Worm (Caenorhabditis elegans) whole organism, mixed stage, embryonic: ENCODE measurements around the gene srx-105.

Experiments used
- bed-3 ChIP-seq: fragments of 200-800 bp; sonication (Bioruptor generic); optimal IDR thresholded peaks from 3 replicates; lab custom pipeline; 2018; ENCODE audit warnings: mild to moderate bottlenecking, missing genetic modification characterization, moderate library complexity, missing compliant biosample characterization
- ceh-39 ChIP-seq: fragments of 150-350 bp; optimal IDR thresholded peaks from 2 replicates; lab custom pipeline; 2014; ENCODE audit warnings: missing biosample characterization, missing genetic modification characterization
- ceh-43 ChIP-seq: fragments of 200-800 bp; sonication (Bioruptor generic); optimal IDR thresholded peaks from 2 replicates; lab custom pipeline; 2018; ENCODE audit warnings: mild to moderate bottlenecking, missing genetic modification characterization, moderate library complexity, missing compliant biosample characterization
- ceh-83 ChIP-seq: fragments of 200-800 bp; sonication (Bioruptor generic); optimal IDR thresholded peaks from 2 replicates; lab custom pipeline; 2018; ENCODE audit warnings: mild to moderate bottlenecking, missing genetic modification characterization, missing compliant biosample characterization
- ces-1 ChIP-seq: fragments of 150-350 bp; optimal IDR thresholded peaks from 2 replicates; lab custom pipeline; 2014; ENCODE audit warnings: missing biosample characterization, missing genetic modification reagents, missing genetic modification characterization
- cnd-1 ChIP-seq: fragments of 200-800 bp; sonication (Bioruptor generic); optimal IDR thresholded peaks from 2 replicates; lab custom pipeline; 2018; ENCODE audit warnings: mild to moderate bottlenecking, missing genetic modification characterization, missing compliant biosample characterization
- elt-1 ChIP-seq: sonication (generic microtip); optimal IDR thresholded peaks from 2 replicates; lab custom pipeline; 2017; ENCODE audit warnings: missing genetic modification characterization, mild to moderate bottlenecking, missing compliant biosample characterization, antibody characterized with exemption, moderate library complexity, borderline replicate concordance; ENCODE audit not compliant: insufficient read depth
- elt-3 ChIP-seq: fragments of 150-350 bp; optimal IDR thresholded peaks from 2 replicates; lab custom pipeline; 2014; ENCODE audit warnings: missing biosample characterization, missing genetic modification characterization
- flh-1 ChIP-seq: fragments of 200-800 bp; sonication (Bioruptor generic); optimal IDR thresholded peaks from 2 replicates; lab custom pipeline; 2018; ENCODE audit warnings: mild to moderate bottlenecking, missing genetic modification characterization, moderate library complexity, missing compliant biosample characterization
- hlh-1 ChIP-seq: fragments of 150-350 bp; optimal IDR thresholded peaks from 2 replicates; lab custom pipeline; 2014; ENCODE audit warnings: missing biosample characterization, missing genetic modification reagents, missing genetic modification characterization
- lin-13 ChIP-seq: fragments of 150-350 bp; optimal IDR thresholded peaks from 2 replicates; lab custom pipeline; 2014; ENCODE audit warnings: missing biosample characterization, missing genetic modification characterization
- lin-32 ChIP-seq: fragments of 200-800 bp; sonication (Bioruptor generic); optimal IDR thresholded peaks from 2 replicates; lab custom pipeline; 2018; ENCODE audit warnings: mild to moderate bottlenecking, missing genetic modification characterization, missing compliant biosample characterization
- mab-5 ChIP-seq: fragments of 150-350 bp; optimal IDR thresholded peaks from 2 replicates; lab custom pipeline; 2014; ENCODE audit warnings: missing biosample characterization, missing genetic modification characterization
- mep-1 ChIP-seq: fragments of 150-350 bp; optimal IDR thresholded peaks from 2 replicates; lab custom pipeline; 2017; ENCODE audit warnings: missing biosample characterization, missing genetic modification reagents, missing genetic modification characterization, inconsistent platforms
- mls-2 ChIP-seq: sonication (generic microtip); optimal IDR thresholded peaks from 2 replicates; lab custom pipeline; 2016; ENCODE audit warnings: mild to moderate bottlenecking, missing genetic modification characterization, moderate library complexity, missing compliant biosample characterization
- nhr-12 ChIP-seq: fragments of 150-350 bp; optimal IDR thresholded peaks from 2 replicates; lab custom pipeline; 2014; ENCODE audit warnings: missing biosample characterization, missing genetic modification characterization
- nhr-2 ChIP-seq: fragments of 150-350 bp; optimal IDR thresholded peaks from 2 replicates; lab custom pipeline; 2014; ENCODE audit warnings: missing biosample characterization, missing genetic modification characterization
- nhr-237 ChIP-seq: fragments of 150-350 bp; optimal IDR thresholded peaks from 2 replicates; lab custom pipeline; 2014; ENCODE audit warnings: missing biosample characterization, missing genetic modification characterization
- nhr-28 ChIP-seq: fragments of 150-350 bp; optimal IDR thresholded peaks from 2 replicates; lab custom pipeline; 2014; ENCODE audit warnings: missing biosample characterization, missing genetic modification characterization
- nhr-76 ChIP-seq: sonication (generic microtip); optimal IDR thresholded peaks from 2 replicates; lab custom pipeline; 2017; ENCODE audit warnings: missing biosample characterization, missing genetic modification characterization
- pha-4 ChIP-seq: fragments of 150-350 bp; optimal IDR thresholded peaks from 2 replicates; lab custom pipeline; 2018; ENCODE audit warnings: missing biosample characterization, missing genetic modification reagents, missing genetic modification characterization
- sem-2 ChIP-seq: fragments of 200-800 bp; sonication (Bioruptor generic); optimal IDR thresholded peaks from 2 replicates; lab custom pipeline; 2018; ENCODE audit warnings: mild to moderate bottlenecking, missing genetic modification characterization, missing compliant biosample characterization
- snpc-4 ChIP-seq: fragments of 150-350 bp; optimal IDR thresholded peaks from 2 replicates; lab custom pipeline; 2014; ENCODE audit warnings: missing biosample characterization, missing genetic modification characterization
- sptf-1 ChIP-seq: sonication (generic microtip); optimal IDR thresholded peaks from 2 replicates; lab custom pipeline; 2017; ENCODE audit warnings: mild to moderate bottlenecking, missing genetic modification characterization, moderate library complexity, missing compliant biosample characterization
- tbx-8 ChIP-seq: fragments of 200-800 bp; sonication (Bioruptor generic); optimal IDR thresholded peaks from 2 replicates; lab custom pipeline; 2018; ENCODE audit warnings: mild to moderate bottlenecking, missing genetic modification characterization, moderate library complexity, missing compliant biosample characterization
- unc-120 ChIP-seq: sonication (generic microtip); optimal IDR thresholded peaks from 2 replicates; lab custom pipeline; 2017; ENCODE audit warnings: missing genetic modification characterization, missing compliant biosample characterization; ENCODE audit not compliant: poor library complexity, severe bottlenecking
- unc-39 ChIP-seq: fragments of 150-350 bp; optimal IDR thresholded peaks from 2 replicates; lab custom pipeline; 2014; ENCODE audit warnings: missing biosample characterization, missing genetic modification characterization
- unc-62 ChIP-seq: fragments of 150-350 bp; optimal IDR thresholded peaks from 2 replicates; lab custom pipeline; 2014; ENCODE audit warnings: missing biosample characterization, missing genetic modification reagents, missing genetic modification characterization
- ztf-11 ChIP-seq: fragments of 150-350 bp; optimal IDR thresholded peaks from 2 replicates; lab custom pipeline; 2014; ENCODE audit warnings: missing biosample characterization, missing genetic modification characterization

The srx-105 gene

DNA sequence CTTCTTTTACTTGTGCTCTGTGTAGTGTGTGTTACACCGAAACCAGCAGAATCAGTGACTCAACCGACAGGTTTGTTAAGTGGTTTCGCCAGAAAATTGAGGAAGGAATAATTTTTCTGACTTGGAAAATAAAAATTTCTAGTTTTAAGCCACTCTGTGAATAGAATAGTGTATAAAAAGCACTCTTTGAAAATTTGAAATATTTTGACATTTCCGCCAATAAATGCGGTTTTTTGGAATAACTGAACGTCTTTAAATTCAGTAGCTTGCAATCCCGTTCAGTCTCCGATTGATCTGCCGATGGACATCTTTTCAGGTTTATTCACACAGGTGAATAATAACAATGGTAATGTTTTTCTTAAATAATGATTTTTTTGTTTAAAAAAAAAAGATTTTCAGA lies 36.7 kb downstream of the srx-105 start, which contains the start of gene F19B10.3:
Gene F19B10.3 (plus strand): TSS at position 301 of the 400 bp plus-strand sequence.
- TF ChIP-seq mep-1 (tag; lab: Kevin White, UChicago) (no peak), nhr-76 (tag; lab: Kevin White, UChicago) (no peak), mab-5 (tag; lab: Kevin White, UChicago) (no peak), sem-2 (no peak), unc-120 (tag; lab: Kevin White, UChicago) (no peak), elt-3 (tag; lab: Kevin White, UChicago) (no peak), unc-39 (no peak), elt-1 (tag; lab: Kevin White, UChicago) (no peak), hlh-1 (tag; lab: Kevin White, UChicago) (no peak), sptf-1 (tag; lab: Kevin White, UChicago) (no peak), flh-1 (GFP tag; lab: Kevin White, UChicago) (no peak), pha-4 (tag; lab: Kevin White, UChicago) (no peak), nhr-28 (no peak), lin-13 (no peak), ceh-43 (GFP tag; lab: Kevin White, UChicago) (no peak)

DNA sequence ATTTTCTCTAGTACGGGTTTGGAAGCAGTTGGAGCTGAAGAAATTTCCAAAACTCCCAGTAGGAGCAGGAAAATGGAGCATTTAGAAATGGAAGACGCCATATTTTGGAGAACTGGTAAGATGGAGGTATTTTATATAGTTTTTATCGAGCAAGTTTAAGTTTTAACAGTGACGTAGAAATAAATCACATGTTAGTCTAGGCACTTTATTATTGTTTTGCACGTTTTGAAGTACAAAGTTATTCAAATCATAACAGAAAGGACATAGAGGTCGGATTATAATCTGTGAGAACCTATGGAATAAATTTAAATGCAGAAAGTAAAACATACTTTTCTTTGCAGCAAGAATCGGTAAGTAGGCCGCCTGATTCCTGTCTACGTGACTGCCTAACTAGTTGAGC lies 37.4 kb downstream of the srx-105 start, which contains the start of gene F19B10.6:
Gene F19B10.6 (minus strand): TSS at position 101 of the 400 bp plus-strand sequence.
- TF ChIP-seq lin-32 (GFP tag; lab: Kevin White, UChicago) (no peak), hlh-1 (tag; lab: Kevin White, UChicago) (no peak), ceh-43 (GFP tag; lab: Kevin White, UChicago) (no peak), nhr-237 (tag; lab: Kevin White, UChicago) (no peak), cnd-1 (tag; lab: Kevin White, UChicago) (no peak), bed-3 (GFP tag; lab: Kevin White, UChicago) (no peak), nhr-12 (tag; lab: Kevin White, UChicago) (no peak), elt-1 (tag; lab: Kevin White, UChicago) (no peak), ces-1 (no peak), unc-62 (GFP tag; lab: Kevin White, UChicago) (no peak), pha-4 (tag; lab: Kevin White, UChicago) (no peak), flh-1 (GFP tag; lab: Kevin White, UChicago) (no peak), sptf-1 (tag; lab: Kevin White, UChicago) (no peak), ceh-83 (GFP tag; lab: Kevin White, UChicago) (no peak), mls-2 (no peak), ceh-39 (no peak), mab-5 (tag; lab: Kevin White, UChicago) (no peak), mep-1 (tag; lab: Kevin White, UChicago) (no peak)

DNA sequence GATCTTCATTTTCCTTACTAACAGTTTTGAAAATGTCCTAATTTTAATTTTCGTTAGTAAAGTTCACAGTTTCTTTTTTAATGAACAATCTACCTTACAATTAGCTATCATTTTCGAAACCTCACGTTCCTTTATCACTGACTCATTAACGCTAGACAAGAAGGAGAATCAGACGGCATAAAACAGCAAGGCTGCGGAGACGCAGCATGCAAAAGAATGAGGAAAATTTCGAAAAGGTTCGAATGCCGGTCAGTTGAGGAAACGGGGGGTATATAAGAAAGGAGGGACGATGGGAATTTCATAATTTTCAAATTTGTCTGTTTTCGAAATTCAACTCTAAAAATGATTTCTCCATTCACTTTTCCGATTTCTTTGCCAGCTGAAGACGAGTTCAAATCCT lies 39.3 kb downstream of the srx-105 start, which contains the start of gene F19B10.13:
Gene F19B10.13 (plus strand): TSS at position 343 of the 400 bp plus-strand sequence.
- no peak for TF ChIP-seq ceh-39
- no peak for TF ChIP-seq unc-39
- peak; percentile 61 for TF ChIP-seq elt-3 (tag; lab: Kevin White, UChicago)

DNA sequence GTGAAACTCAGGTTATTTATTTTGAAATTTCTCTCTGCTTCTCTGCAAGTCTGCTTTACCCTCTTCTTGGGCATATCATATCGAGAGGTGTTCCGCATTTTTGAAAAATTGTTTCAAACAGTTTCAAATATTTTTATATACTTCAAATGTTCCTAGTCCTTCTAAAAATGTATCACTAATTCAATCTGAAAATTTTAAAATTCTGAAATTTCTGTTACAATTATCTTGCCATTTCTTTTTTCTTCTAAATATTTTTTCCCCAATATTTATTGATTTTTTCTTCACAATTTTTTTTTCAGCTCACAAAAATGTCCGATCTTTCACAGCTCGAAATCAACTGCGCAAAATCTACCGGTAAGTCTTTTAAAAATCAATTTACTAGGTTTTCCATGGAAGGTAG lies 41.4 kb downstream of the srx-105 start, which contains the start of gene F19B10.4:
Gene F19B10.4 (plus strand): TSS at position 301 of the 400 bp plus-strand sequence.
- TF ChIP-seq ztf-11 (tag; lab: Kevin White, UChicago) = no peak
- TF ChIP-seq sptf-1 (tag; lab: Kevin White, UChicago) = no peak
- no peak for TF ChIP-seq snpc-4 (tag; lab: Kevin White, UChicago)
- no peak for TF ChIP-seq nhr-76 (tag; lab: Kevin White, UChicago)
- TF ChIP-seq tbx-8 (GFP tag; lab: Kevin White, UChicago) = no peak
- TF ChIP-seq, all 35 proteins: peak for 0

DNA sequence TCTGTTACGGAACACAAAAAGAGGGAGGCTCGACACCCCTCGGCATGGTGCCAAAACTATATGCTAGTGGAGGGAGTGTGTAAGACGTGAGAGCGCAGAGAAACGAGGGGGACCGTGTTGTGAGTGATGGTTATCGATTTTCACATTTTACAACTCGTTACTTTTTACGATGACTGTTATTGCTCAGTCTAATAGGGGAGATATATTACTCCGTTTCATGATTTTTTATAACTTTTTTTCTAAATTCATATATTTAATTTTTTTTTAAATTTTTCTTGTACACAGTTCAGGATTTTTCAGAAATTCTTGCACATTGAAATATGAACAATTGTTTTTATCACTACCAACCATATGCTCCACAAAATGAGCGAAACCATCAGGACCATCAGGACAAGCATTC lies 45.8 kb downstream of the srx-105 start, which contains the start of gene F19B10.5:
Gene F19B10.5 (plus strand): TSS at position 301 of the 400 bp plus-strand sequence.
- TF ChIP-seq nhr-2 (tag; lab: Kevin White, UChicago) (no peak), mep-1 (tag; lab: Kevin White, UChicago) (no peak), unc-62 (GFP tag; lab: Kevin White, UChicago) (no peak), sem-2 (no peak)
